Worm (Caenorhabditis elegans) whole organism, L1 larva: Measurements from ENCODE around the gene nhr-14.

ENCODE experiments used
- C16A3.4 ChIP-seq: fragments of 150-350 bp; optimal IDR thresholded peaks from 2 replicates; lab custom pipeline; 2014; ENCODE audit warnings: missing biosample characterization, missing genetic modification characterization
- alr-1 ChIP-seq: fragments of 200-800 bp; sonication (Bioruptor generic); optimal IDR thresholded peaks from 2 replicates; lab custom pipeline; 2018; ENCODE audit warnings: borderline replicate concordance, mild to moderate bottlenecking, missing genetic modification characterization, missing compliant biosample characterization
- aly-2 ChIP-seq: fragments of 150-350 bp; optimal IDR thresholded peaks from 2 replicates; lab custom pipeline; 2014; ENCODE audit warnings: missing biosample characterization, missing genetic modification characterization
- ama-1 ChIP-seq: fragments of 150-350 bp; optimal IDR thresholded peaks from 2 replicates; lab custom pipeline; 2014
- blmp-1 ChIP-seq: fragments of 150-350 bp; optimal IDR thresholded peaks from 2 replicates; lab custom pipeline; 2014; ENCODE audit warnings: missing biosample characterization, missing genetic modification characterization
- ceh-63 ChIP-seq: fragments of 200-800 bp; sonication (Bioruptor generic); optimal IDR thresholded peaks from 2 replicates; lab custom pipeline; 2018; ENCODE audit warnings: mild to moderate bottlenecking, missing genetic modification characterization, missing compliant biosample characterization
- ceh-8 ChIP-seq: fragments of 200-800 bp; sonication (Bioruptor generic); optimal IDR thresholded peaks from 2 replicates; lab custom pipeline; 2018; ENCODE audit warnings: mild to moderate bottlenecking, missing genetic modification characterization, moderate library complexity, missing compliant biosample characterization
- ceh-82 ChIP-seq, 3 experiments: fragments of 150-350 bp in 1 of 3; sonication (generic microtip) in 2 of 3; optimal IDR thresholded peaks; 2 replicates each; lab custom pipeline; 2014 to 2017; ENCODE audit warnings: missing biosample characterization in 3 of 3, missing genetic modification characterization in 3 of 3
- ceh-90 ChIP-seq: sonication (generic microtip); optimal IDR thresholded peaks from 2 replicates; lab custom pipeline; 2016; ENCODE audit warnings: missing genetic modification characterization, missing compliant biosample characterization
- ces-1 ChIP-seq: fragments of 150-350 bp; optimal IDR thresholded peaks from 2 replicates; lab custom pipeline; 2014; ENCODE audit warnings: missing biosample characterization, missing genetic modification reagents, missing genetic modification characterization
- dsc-1 ChIP-seq: sonication (generic microtip); optimal IDR thresholded peaks from 2 replicates; lab custom pipeline; 2016; ENCODE audit warnings: mild to moderate bottlenecking, missing genetic modification characterization, missing compliant biosample characterization
- efl-1 ChIP-seq, 4 experiments: fragments of 150-350 bp; optimal IDR thresholded peaks in 3 of 4; peaks in 1 of 4; 1 replicate in 1 of 4; 2 replicates in 3 of 4; lab custom pipeline; 2014; ENCODE audit warnings: missing biosample characterization in 2 of 4, missing genetic modification characterization in 2 of 4, missing genetic modification reagents in 2 of 4
- egl-13 ChIP-seq: sonication (generic microtip); optimal IDR thresholded peaks from 2 replicates; lab custom pipeline; 2016; ENCODE audit warnings: missing genotype, missing genetic modification reagents, missing genetic modification characterization, missing compliant biosample characterization
- fkh-10 ChIP-seq: sonication (generic microtip); optimal IDR thresholded peaks from 2 replicates; lab custom pipeline; 2017; ENCODE audit warnings: missing biosample characterization, missing genetic modification reagents, missing genetic modification characterization
- fkh-8 ChIP-seq: sonication (generic microtip); optimal IDR thresholded peaks from 2 replicates; lab custom pipeline; 2016; ENCODE audit warnings: mild to moderate bottlenecking, missing genetic modification characterization, missing compliant biosample characterization
- grh-1 ChIP-seq: fragments of 200-800 bp; sonication (Bioruptor generic); IDR thresholded peaks from 2 replicates; pipeline ENCODE4 v1.3.6; 2022; ENCODE audit warnings: missing genetic modification reagents, missing genetic modification characterization, missing compliant biosample characterization
- hlh-17 ChIP-seq: fragments of 200-800 bp; sonication (Bioruptor generic); optimal IDR thresholded peaks from 2 replicates; lab custom pipeline; 2018; ENCODE audit warnings: missing genetic modification characterization, mild to moderate bottlenecking, missing compliant biosample characterization, moderate library complexity, borderline replicate concordance
- hlh-4 ChIP-seq: sonication (generic microtip); optimal IDR thresholded peaks from 2 replicates; lab custom pipeline; 2016; ENCODE audit warnings: mild to moderate bottlenecking, missing genetic modification characterization, missing compliant biosample characterization
- irx-1 ChIP-seq: sonication (generic microtip); optimal IDR thresholded peaks from 2 replicates; lab custom pipeline; 2016; ENCODE audit warnings: missing genetic modification characterization, missing compliant biosample characterization
- isw-1 ChIP-seq: fragments of 200-800 bp; sonication (Bioruptor generic); IDR thresholded peaks from 2 replicates; pipeline ENCODE4 v1.3.6; 2022; ENCODE audit warnings: missing genetic modification characterization, missing compliant biosample characterization
- jun-1 ChIP-seq: fragments of 150-350 bp; optimal IDR thresholded peaks from 2 replicates; lab custom pipeline; 2014; ENCODE audit warnings: missing biosample characterization, missing genetic modification reagents, missing genetic modification characterization
- lin-14 ChIP-seq: fragments of 200-800 bp; sonication (Bioruptor generic); optimal IDR thresholded peaks from 2 replicates; lab custom pipeline; 2018; ENCODE audit warnings: mild to moderate bottlenecking, missing genetic modification characterization, moderate library complexity, missing compliant biosample characterization
- lin-39 ChIP-seq: fragments of 150-350 bp; optimal IDR thresholded peaks from 2 replicates; lab custom pipeline; 2014; ENCODE audit warnings: missing biosample characterization, missing genetic modification reagents, missing genetic modification characterization
- lir-3 ChIP-seq: sonication (generic microtip); optimal IDR thresholded peaks from 2 replicates; lab custom pipeline; 2016; ENCODE audit warnings: mild to moderate bottlenecking, missing genetic modification characterization, moderate library complexity, missing compliant biosample characterization; ENCODE audit not compliant: poor library complexity
- lsy-2 ChIP-seq, 2 experiments: fragments of 150-350 bp; optimal IDR thresholded peaks; 2 replicates each; lab custom pipeline; 2014; ENCODE audit warnings: missing biosample characterization in 2 of 2, missing genetic modification characterization in 2 of 2
- mab-9 ChIP-seq: fragments of 200-800 bp; sonication (Bioruptor generic); IDR thresholded peaks from 2 replicates; pipeline ENCODE4 v1.3.6; 2022; ENCODE audit warnings: missing genetic modification reagents, missing genetic modification characterization, missing compliant biosample characterization
- mdl-1 ChIP-seq, 2 experiments: fragments of 150-350 bp; optimal IDR thresholded peaks; 2 replicates each; lab custom pipeline; 2014 to 2017; ENCODE audit warnings: missing biosample characterization in 2 of 2, missing genetic modification characterization in 2 of 2, inconsistent platforms in 1 of 2
- mep-1 ChIP-seq: fragments of 150-350 bp; optimal IDR thresholded peaks from 2 replicates; lab custom pipeline; 2014; ENCODE audit warnings: missing biosample characterization, missing genetic modification characterization
- nhr-20 ChIP-seq: sonication (generic microtip); optimal IDR thresholded peaks from 2 replicates; lab custom pipeline; 2016; ENCODE audit warnings: mild to moderate bottlenecking, missing genetic modification characterization, missing compliant biosample characterization
- nhr-47 ChIP-seq: sonication (generic microtip); optimal IDR thresholded peaks from 2 replicates; lab custom pipeline; 2016; ENCODE audit warnings: mild to moderate bottlenecking, missing genetic modification characterization, moderate library complexity, missing compliant biosample characterization
- nhr-71 ChIP-seq: sonication (generic microtip); optimal IDR thresholded peaks from 2 replicates; lab custom pipeline; 2016; ENCODE audit warnings: mild to moderate bottlenecking, missing genetic modification characterization, moderate library complexity, missing compliant biosample characterization
- nhr-77 ChIP-seq: fragments of 150-350 bp; optimal IDR thresholded peaks from 2 replicates; lab custom pipeline; 2014; ENCODE audit warnings: missing biosample characterization, missing genetic modification characterization
- nhr-85 ChIP-seq: sonication (generic microtip); peaks from one replicate; lab custom pipeline; 2016; ENCODE audit warnings: missing genetic modification characterization, inconsistent platforms, missing compliant biosample characterization
- nhr-90 ChIP-seq: sonication (generic microtip); optimal IDR thresholded peaks from 2 replicates; lab custom pipeline; 2016; ENCODE audit warnings: mild to moderate bottlenecking, missing genetic modification characterization, missing compliant biosample characterization; ENCODE audit not compliant: poor library complexity
- pqm-1 ChIP-seq: sonication (generic microtip); optimal IDR thresholded peaks from 3 replicates; lab custom pipeline; 2017; ENCODE audit warnings: missing biosample characterization, missing genetic modification characterization
- snpc-4 ChIP-seq: fragments of 150-350 bp; optimal IDR thresholded peaks from 2 replicates; lab custom pipeline; 2014; ENCODE audit warnings: missing biosample characterization, missing genetic modification characterization
- snu-23 ChIP-seq: sonication (generic microtip); optimal IDR thresholded peaks from 2 replicates; lab custom pipeline; 2016; ENCODE audit warnings: missing genetic modification characterization, missing compliant biosample characterization
- sox-4 ChIP-seq: sonication (generic microtip); optimal IDR thresholded peaks from 2 replicates; lab custom pipeline; 2016; ENCODE audit warnings: missing genetic modification characterization, missing compliant biosample characterization
- sup-37 ChIP-seq: fragments of 200-800 bp; sonication (Bioruptor generic); optimal IDR thresholded peaks from 2 replicates; lab custom pipeline; 2018; ENCODE audit warnings: mild to moderate bottlenecking, missing genetic modification characterization, missing compliant biosample characterization
- swsn-7 ChIP-seq: sonication (generic microtip); optimal IDR thresholded peaks from 2 replicates; lab custom pipeline; 2016; ENCODE audit warnings: missing genetic modification characterization, missing compliant biosample characterization
- tbx-2 ChIP-seq: sonication (generic microtip); optimal IDR thresholded peaks from 2 replicates; lab custom pipeline; 2016; ENCODE audit warnings: missing genetic modification characterization, missing compliant biosample characterization
- tlp-1 ChIP-seq: fragments of 150-350 bp; optimal IDR thresholded peaks from 2 replicates; lab custom pipeline; 2014; ENCODE audit warnings: missing biosample characterization, missing genetic modification characterization
- vab-15 ChIP-seq: sonication (generic microtip); optimal IDR thresholded peaks from 2 replicates; lab custom pipeline; 2017; ENCODE audit warnings: missing genotype, mild to moderate bottlenecking, missing genetic modification characterization, missing compliant biosample characterization
- zag-1 ChIP-seq: fragments of 150-350 bp; optimal IDR thresholded peaks from 2 replicates; lab custom pipeline; 2014; ENCODE audit warnings: missing biosample characterization, missing genetic modification characterization
- zip-4 ChIP-seq: fragments of 200-800 bp; sonication (Bioruptor generic); optimal IDR thresholded peaks from 2 replicates; lab custom pipeline; 2018; ENCODE audit warnings: mild to moderate bottlenecking, missing genetic modification characterization, moderate library complexity, missing compliant biosample characterization
- ztf-11 ChIP-seq, 2 experiments: sonication (generic microtip); optimal IDR thresholded peaks; 2 replicates each; lab custom pipeline; 2016 to 2017; ENCODE audit warnings: missing genetic modification characterization in 2 of 2, missing biosample characterization in 1 of 2, missing compliant biosample characterization in 1 of 2
- ztf-4 ChIP-seq: fragments of 150-350 bp; optimal IDR thresholded peaks from 2 replicates; lab custom pipeline; 2014; ENCODE audit warnings: missing biosample characterization, missing genetic modification characterization

The nhr-14 gene

ce11 chrX:8446108-8446507 is 29.9 kb downstream of the nhr-14 start, which contains the start of gene F16F9.1:
Gene F16F9.1, plus strand, starts transcription at chrX:8446408.
- TF ChIP-seq hlh-17 (GFP tag; lab: Kevin White, UChicago) = no peak
- no peak for TF ChIP-seq tlp-1 (tag; lab: Kevin White, UChicago)
- no peak for TF ChIP-seq C16A3.4
- no peak for TF ChIP-seq snu-23
- TF ChIP-seq ceh-63 (GFP tag; lab: Kevin White, UChicago) = no peak
- TF ChIP-seq, all 84 proteins: peak for 0

- no peak for TF ChIP-seq ces-1 (GFP tag; lab: Kevin White, UChicago)
- TF ChIP-seq mdl-1 (tag; optimal IDR thresholded peaks at IDR 0.05; lab: Kevin White, UChicago) = no peak
- TF ChIP-seq blmp-1 (tag; lab: Kevin White, UChicago) = peak; percentile 52
- TF ChIP-seq ceh-8 (GFP tag; lab: Kevin White, UChicago) = peak; percentile 8
- TF ChIP-seq lsy-2 (tag; optimal IDR thresholded peaks at IDR 0.05; lab: Kevin White, UChicago) = no peak
- TF ChIP-seq grh-1 (GFP tag; lab: Robert Waterston, UW) = no peak
- TF ChIP-seq snpc-4 = no peak
- no peak for TF ChIP-seq irx-1
- TF ChIP-seq isw-1 (GFP tag; lab: Robert Waterston, UW) = no peak
- no peak for TF ChIP-seq nhr-90 (tag; lab: Kevin White, UChicago)
- no peak for TF ChIP-seq aly-2
- TF ChIP-seq efl-1 (optimal IDR thresholded peaks at IDR 0.05; lab: Kevin White, UChicago) = no peak
- TF ChIP-seq efl-1 (GFP tag; optimal IDR thresholded peaks at IDR 0.05 in 1 of 2; lab: Kevin White, UChicago) = no peak
- TF ChIP-seq alr-1 (tag; lab: Kevin White, UChicago) = no peak
These were observed 31.1 kb downstream of the nhr-14 start for ce11 chrX:8444922-8445321.

- no peak for TF ChIP-seq ces-1 (GFP tag; lab: Kevin White, UChicago)
- TF ChIP-seq nhr-20 = no peak
- TF ChIP-seq swsn-7 (tag; lab: Kevin White, UChicago) = no peak
- TF ChIP-seq egl-13 (tag; lab: Kevin White, UChicago) = no peak
- TF ChIP-seq lir-3 (tag; lab: Kevin White, UChicago) = no peak
- no peak for TF ChIP-seq zag-1 (tag; lab: Kevin White, UChicago)
- no peak for TF ChIP-seq ceh-82 (tag; optimal IDR thresholded peaks at IDR 0.05; lab: Kevin White, UChicago)
- no peak for TF ChIP-seq pqm-1 (tag; lab: Kevin White, UChicago)
- no peak for TF ChIP-seq tbx-2 (tag; lab: Kevin White, UChicago)
- TF ChIP-seq ztf-4 (tag; lab: Kevin White, UChicago) = no peak
- no peak for TF ChIP-seq C16A3.4
- peak; percentile 67 for TF ChIP-seq hlh-4 (tag; lab: Kevin White, UChicago)
- no peak for TF ChIP-seq ztf-11 (tag; optimal IDR thresholded peaks at IDR 0.05; lab: Kevin White, UChicago)
- no peak for TF ChIP-seq fkh-10 (GFP tag; lab: Kevin White, UChicago)
- no peak for TF ChIP-seq mab-9 (GFP tag; lab: Robert Waterston, UW)
- TF ChIP-seq dsc-1 (tag; lab: Kevin White, UChicago) = no peak
- TF ChIP-seq vab-15 (tag; lab: Kevin White, UChicago) = no peak
- no peak for TF ChIP-seq mep-1 (tag; lab: Kevin White, UChicago)
- peak; percentile 59 for TF ChIP-seq fkh-8
- no peak for TF ChIP-seq lin-39
- no peak for TF ChIP-seq nhr-77 (tag; lab: Kevin White, UChicago)
- no peak for TF ChIP-seq sup-37
- no peak for TF ChIP-seq jun-1 (tag; lab: Kevin White, UChicago)
- TF ChIP-seq efl-1 (optimal IDR thresholded peaks at IDR 0.05; lab: Kevin White, UChicago) = no peak
- TF ChIP-seq efl-1 (GFP tag; optimal IDR thresholded peaks at IDR 0.05 in 1 of 2; lab: Kevin White, UChicago) = no peak
- no peak for TF ChIP-seq ama-1 (lab: Kevin White, UChicago)
- no peak for TF ChIP-seq zip-4 (GFP tag; lab: Kevin White, UChicago)
- TF ChIP-seq isw-1 (GFP tag; lab: Robert Waterston, UW) = no peak
- peak; percentile 44 for TF ChIP-seq lin-14 (GFP tag; lab: Kevin White, UChicago)
- TF ChIP-seq nhr-71 (tag; lab: Kevin White, UChicago) = peak; percentile 55
- TF ChIP-seq ceh-8 (GFP tag; lab: Kevin White, UChicago) = no peak
- TF ChIP-seq nhr-85 = no peak
- TF ChIP-seq blmp-1 (tag; lab: Kevin White, UChicago) = no peak
- TF ChIP-seq ceh-90 (tag; lab: Kevin White, UChicago) = no peak
- no peak for TF ChIP-seq sox-4 (tag; lab: Kevin White, UChicago)
- peak; percentile 43 for TF ChIP-seq nhr-47 (tag; lab: Kevin White, UChicago)
These were observed 35.8 kb downstream of the nhr-14 start for ce11 chrX:8440001-8440735.
